Worm (Caenorhabditis elegans) whole organism, L4 larva: ENCODE results near the gene F31A3.5.
"Not testable (repeated sequence)": the region's sequence is repeated elsewhere in the genome, so short reads cannot be mapped to it uniquely, and the experiment has no call there.

ENCODE experiments used
- D1046.2 ChIP-seq: fragments of 200-800 bp; sonication (Bioruptor generic); IDR thresholded peaks from 2 replicates; pipeline ENCODE4 v1.3.6; 2022; ENCODE audit warnings: missing genetic modification characterization, missing compliant biosample characterization
- F10B5.3 ChIP-seq: sonication (generic microtip); optimal IDR thresholded peaks from 2 replicates; lab custom pipeline; 2016; ENCODE audit warnings: mild to moderate bottlenecking, missing genetic modification characterization, missing compliant biosample characterization
- F44E2.7 ChIP-seq: fragments of 200-800 bp; sonication (Bioruptor generic); IDR thresholded peaks from 2 replicates; pipeline ENCODE4 v2.1.2; 2022; ENCODE audit warnings: missing genetic modification characterization, missing compliant biosample characterization
- F49E8.2 ChIP-seq: sonication (generic microtip); optimal IDR thresholded peaks from 2 replicates; lab custom pipeline; 2016; ENCODE audit warnings: missing compliant biosample characterization, mild to moderate bottlenecking, missing genetic modification characterization, borderline replicate concordance
- T20F7.1 ChIP-seq: fragments of 200-800 bp; sonication (Bioruptor generic); optimal IDR thresholded peaks from 2 replicates; lab custom pipeline; 2018; ENCODE audit warnings: mild to moderate bottlenecking, missing genetic modification characterization, missing compliant biosample characterization
- Y48G9A.11 ChIP-seq: fragments of 200-800 bp; sonication (Bioruptor generic); IDR thresholded peaks from 2 replicates; pipeline ENCODE4 v1.3.6; 2022; ENCODE audit warnings: missing genetic modification reagents, missing genetic modification characterization, missing compliant biosample characterization
- Y75B8A.6 ChIP-seq: fragments of 200-800 bp; sonication (Bioruptor generic); IDR thresholded peaks from 2 replicates; pipeline ENCODE4 v1.3.6; 2022; ENCODE audit warnings: missing genetic modification reagents, missing genetic modification characterization, missing compliant biosample characterization
- aha-1 ChIP-seq: fragments of 150-350 bp; peaks from one replicate; lab custom pipeline; 2014; ENCODE audit warnings: missing biosample characterization, missing genetic modification characterization
- ceh-32 ChIP-seq: sonication (generic microtip); optimal IDR thresholded peaks from 2 replicates; lab custom pipeline; 2016; ENCODE audit warnings: mild to moderate bottlenecking, missing genetic modification characterization, missing compliant biosample characterization; ENCODE audit not compliant: poor library complexity
- ceh-82 ChIP-seq: sonication (generic microtip); optimal IDR thresholded peaks from 2 replicates; lab custom pipeline; 2017; ENCODE audit warnings: missing biosample characterization, missing genetic modification characterization
- daf-12 ChIP-seq: fragments of 150-350 bp; optimal IDR thresholded peaks from 2 replicates; lab custom pipeline; 2014; ENCODE audit warnings: missing biosample characterization, missing genetic modification reagents, missing genetic modification characterization
- dmd-6 ChIP-seq: fragments of 200-800 bp; sonication (Bioruptor generic); IDR thresholded peaks from 2 replicates; pipeline ENCODE4 v1.3.6; 2022; ENCODE audit warnings: missing genetic modification reagents, missing genetic modification characterization, missing compliant biosample characterization
- dmd-9 ChIP-seq: fragments of 200-800 bp; sonication (Bioruptor generic); IDR thresholded peaks from 2 replicates; pipeline ENCODE4 v1.3.6; 2022; ENCODE audit warnings: missing genetic modification reagents, missing genetic modification characterization, missing compliant biosample characterization
- duxl-1 ChIP-seq: sonication (generic microtip); optimal IDR thresholded peaks from 2 replicates; lab custom pipeline; 2016; ENCODE audit warnings: mild to moderate bottlenecking, missing genetic modification characterization, moderate library complexity, missing compliant biosample characterization; ENCODE audit not compliant: poor library complexity
- dve-1 ChIP-seq: sonication (generic microtip); optimal IDR thresholded peaks from 2 replicates; lab custom pipeline; 2017; ENCODE audit warnings: antibody characterized with exemption, mild to moderate bottlenecking, missing genetic modification characterization, missing compliant biosample characterization; ENCODE audit not compliant: insufficient read depth
- egl-27 ChIP-seq: sonication (generic microtip); optimal IDR thresholded peaks from 3 replicates; lab custom pipeline; 2017; ENCODE audit warnings: missing biosample characterization, missing genetic modification reagents, missing genetic modification characterization
- fkh-10 ChIP-seq: fragments of 150-350 bp; optimal IDR thresholded peaks from 2 replicates; lab custom pipeline; 2014; ENCODE audit warnings: missing biosample characterization, missing genetic modification reagents, missing genetic modification characterization
- hmg-1.1 ChIP-seq: fragments of 200-800 bp; sonication (Bioruptor generic); IDR thresholded peaks from 2 replicates; pipeline ENCODE4 v1.3.6; 2022; ENCODE audit warnings: missing genetic modification reagents, missing genetic modification characterization, missing compliant biosample characterization
- jun-1 ChIP-seq: fragments of 150-350 bp; optimal IDR thresholded peaks from 2 replicates; lab custom pipeline; 2014; ENCODE audit warnings: missing biosample characterization, missing genetic modification reagents, missing genetic modification characterization
- lim-7 ChIP-seq: fragments of 200-800 bp; sonication (Bioruptor generic); IDR thresholded peaks from 2 replicates; pipeline ENCODE4 v1.3.6; 2022; ENCODE audit warnings: missing genetic modification characterization, missing compliant biosample characterization
- lin-1 ChIP-seq: fragments of 200-800 bp; sonication (Bioruptor generic); IDR thresholded peaks from 2 replicates; pipeline ENCODE4 v1.3.6; 2022; ENCODE audit warnings: missing genetic modification reagents, missing genetic modification characterization, missing compliant biosample characterization
- lin-15B ChIP-seq: fragments of 150-350 bp; sonication (generic microtip); optimal IDR thresholded peaks from 3 replicates; lab custom pipeline; 2014; ENCODE audit warnings: missing biosample characterization, missing genetic modification characterization
- lir-3 ChIP-seq: sonication (generic microtip); optimal IDR thresholded peaks from 2 replicates; lab custom pipeline; 2016; ENCODE audit warnings: mild to moderate bottlenecking, missing genetic modification characterization, missing compliant biosample characterization
- lsy-2 ChIP-seq, 2 experiments: fragments of 150-350 bp in 1 of 2; sonication (generic microtip) in 1 of 2; optimal IDR thresholded peaks; 2 replicates each; lab custom pipeline; 2014 to 2017; ENCODE audit warnings: missing biosample characterization in 2 of 2, missing genetic modification characterization in 2 of 2
- madf-5 ChIP-seq, 2 experiments: fragments of 200-800 bp; sonication (Bioruptor generic); IDR thresholded peaks; 2 replicates each; pipeline ENCODE4 v1.3.6; 2022; ENCODE audit warnings: missing compliant biosample characterization in 2 of 2, missing genetic modification characterization in 2 of 2
- mdl-1 ChIP-seq, 2 experiments: fragments of 150-350 bp in 1 of 2; sonication (generic microtip) in 1 of 2; optimal IDR thresholded peaks; 2 replicates each; lab custom pipeline; 2014 to 2017; ENCODE audit warnings: missing biosample characterization in 2 of 2, missing genetic modification characterization in 2 of 2
- mxl-2 ChIP-seq: fragments of 200-800 bp; sonication (Bioruptor generic); conservative IDR thresholded peaks from 2 replicates; pipeline ENCODE4 v1.3.6; 2022; ENCODE audit warnings: missing genetic modification reagents, missing genetic modification characterization, missing compliant biosample characterization
- nhr-25 ChIP-seq: sonication (generic microtip); optimal IDR thresholded peaks from 2 replicates; lab custom pipeline; 2017; ENCODE audit warnings: missing genetic modification characterization, mild to moderate bottlenecking, missing compliant biosample characterization, antibody characterized with exemption, moderate library complexity, borderline replicate concordance; ENCODE audit not compliant: insufficient read depth
- nhr-42 ChIP-seq: fragments of 200-800 bp; sonication (Bioruptor generic); IDR thresholded peaks from 2 replicates; pipeline ENCODE4 v1.3.6; 2022; ENCODE audit warnings: missing genetic modification characterization, missing compliant biosample characterization
- nhr-48 ChIP-seq: sonication (generic microtip); optimal IDR thresholded peaks from 2 replicates; lab custom pipeline; 2016; ENCODE audit warnings: mild to moderate bottlenecking, missing genetic modification characterization, missing compliant biosample characterization
- nhr-76 ChIP-seq: fragments of 150-350 bp; optimal IDR thresholded peaks from 2 replicates; lab custom pipeline; 2014; ENCODE audit warnings: missing biosample characterization, missing genetic modification characterization
- nhr-77 ChIP-seq: fragments of 150-350 bp; optimal IDR thresholded peaks from 2 replicates; lab custom pipeline; 2014; ENCODE audit warnings: missing biosample characterization, missing genetic modification characterization
- pha-4 ChIP-seq, 2 experiments: fragments of 150-350 bp in 1 of 2; fragments of 200-800 bp in 1 of 2; sonication (Bioruptor generic) in 1 of 2; IDR thresholded peaks in 1 of 2; optimal IDR thresholded peaks in 1 of 2; 2 replicates each; pipeline versions ENCODE4 v1.3.6 to Lab custom; 2014 to 2022; ENCODE audit warnings: missing genetic modification characterization in 2 of 2, missing genetic modification reagents in 2 of 2, missing biosample characterization in 1 of 2, missing compliant biosample characterization in 1 of 2
- set-16 ChIP-seq: fragments of 200-800 bp; sonication (Bioruptor generic); IDR thresholded peaks from 2 replicates; pipeline ENCODE4 v1.3.6; 2022; ENCODE audit warnings: missing genetic modification reagents, missing genetic modification characterization, missing compliant biosample characterization
- spr-1 ChIP-seq: sonication (generic microtip); optimal IDR thresholded peaks from 2 replicates; lab custom pipeline; 2016; ENCODE audit warnings: mild to moderate bottlenecking, missing genetic modification characterization, missing compliant biosample characterization
- tag-97 ChIP-seq: fragments of 200-800 bp; sonication (Bioruptor generic); IDR thresholded peaks from 2 replicates; pipeline ENCODE4 v1.3.6; 2022; ENCODE audit warnings: missing genetic modification characterization, missing compliant biosample characterization
- tra-1 ChIP-seq: fragments of 200-800 bp; sonication (Bioruptor generic); IDR thresholded peaks from 2 replicates; pipeline ENCODE4 v1.3.6; 2022; ENCODE audit warnings: missing genetic modification reagents, missing genetic modification characterization, missing compliant biosample characterization
- unc-62 ChIP-seq, 3 experiments: fragments of 150-350 bp in 1 of 3; sonication (generic microtip); optimal IDR thresholded peaks in 2 of 3; peaks in 1 of 3; 1 replicate in 1 of 3; 2 replicates in 2 of 3; lab custom pipeline; 2014 to 2017; ENCODE audit warnings: missing biosample characterization in 3 of 3, missing genetic modification characterization in 3 of 3, missing genetic modification reagents in 3 of 3, missing genotype in 1 of 3
- zag-1 ChIP-seq: fragments of 150-350 bp; optimal IDR thresholded peaks from 2 replicates; lab custom pipeline; 2014; ENCODE audit warnings: missing biosample characterization, missing genetic modification characterization
- zip-2 ChIP-seq: fragments of 150-350 bp; optimal IDR thresholded peaks from 2 replicates; lab custom pipeline; 2014; ENCODE audit warnings: missing biosample characterization, missing genetic modification characterization
- ztf-11 ChIP-seq: fragments of 150-350 bp; optimal IDR thresholded peaks from 2 replicates; lab custom pipeline; 2014; ENCODE audit warnings: missing biosample characterization, missing genetic modification characterization

Gene F31A3.5

DNA sequence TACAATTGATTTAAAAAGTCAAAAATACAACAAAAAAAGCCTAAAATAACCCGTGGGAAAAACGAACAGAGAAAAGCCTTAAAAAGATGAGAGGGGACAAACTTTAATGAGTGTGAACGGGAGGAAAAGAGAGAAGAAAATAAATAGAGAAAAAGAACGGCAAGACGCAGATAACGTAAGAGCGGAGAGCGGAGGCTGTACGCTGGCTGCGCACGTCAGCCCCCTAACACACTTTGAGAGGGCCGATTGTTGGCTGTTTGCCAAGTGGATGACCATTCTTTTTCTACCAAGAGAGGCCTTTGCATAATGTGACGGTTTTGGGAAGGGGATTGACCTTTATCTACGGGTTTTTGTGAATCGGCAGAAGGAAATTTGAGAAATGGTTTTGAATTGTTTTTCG lies 1.2 kb downstream of the F31A3.5 start:
- TF ChIP-seq F49E8.2 (no peak), hmg-1.1 (GFP tag; lab: Robert Waterston, UW) (peak; percentile 32; the same call in 1 of the 2 replicates), aha-1 (tag; lab: Kevin White, UChicago) (peak; percentile 16), lsy-2 (tag; optimal IDR thresholded peaks at IDR 0.05; lab: Kevin White, UChicago) (no peak), spr-1 (tag; lab: Kevin White, UChicago) (no peak)
- TF ChIP-seq, all 104 proteins: peak for 2

DNA sequence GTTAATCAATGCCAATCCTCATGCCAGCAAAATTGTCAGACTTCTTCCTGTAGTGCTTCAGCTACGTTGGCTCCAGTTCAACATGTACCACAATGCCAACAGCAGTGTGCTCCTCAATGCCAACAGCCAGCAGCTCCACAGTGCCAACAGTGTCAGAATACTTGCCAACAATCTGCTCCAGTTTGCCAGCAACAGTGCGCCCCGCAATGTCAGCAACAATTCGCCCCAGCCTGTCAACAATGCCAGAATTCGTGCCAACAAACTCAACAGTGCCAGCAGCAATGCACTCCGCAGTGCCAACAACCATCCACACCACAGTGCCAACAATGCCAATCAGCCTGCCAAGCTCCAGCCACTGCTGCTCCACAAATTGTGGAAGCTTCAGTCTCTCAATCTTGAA lies 9.6 kb downstream of the F31A3.5 start:
- no peak for TF ChIP-seq lir-3
- TF ChIP-seq madf-5 (GFP tag; IDR thresholded peaks at IDR 0.05; lab: Robert Waterston, UW), result no peak
- TF ChIP-seq aha-1 (tag; lab: Kevin White, UChicago), result peak; percentile 88
- peak; percentile 11; the same call in 1 of the 2 replicates for TF ChIP-seq set-16 (GFP tag; lab: Robert Waterston, UW)
- peak in 1 of 2 experiments; percentile 39 for TF ChIP-seq unc-62 (GFP tag; optimal IDR thresholded peaks at IDR 0.05 in 1 of 2; lab: Kevin White, UChicago)
- TF ChIP-seq unc-62 (tag; optimal IDR thresholded peaks at IDR 0.05; lab: Kevin White, UChicago), result no peak
- no peak for TF ChIP-seq T20F7.1 (GFP tag; lab: Kevin White, UChicago)
- TF ChIP-seq, all 104 proteins: peak for 3

DNA sequence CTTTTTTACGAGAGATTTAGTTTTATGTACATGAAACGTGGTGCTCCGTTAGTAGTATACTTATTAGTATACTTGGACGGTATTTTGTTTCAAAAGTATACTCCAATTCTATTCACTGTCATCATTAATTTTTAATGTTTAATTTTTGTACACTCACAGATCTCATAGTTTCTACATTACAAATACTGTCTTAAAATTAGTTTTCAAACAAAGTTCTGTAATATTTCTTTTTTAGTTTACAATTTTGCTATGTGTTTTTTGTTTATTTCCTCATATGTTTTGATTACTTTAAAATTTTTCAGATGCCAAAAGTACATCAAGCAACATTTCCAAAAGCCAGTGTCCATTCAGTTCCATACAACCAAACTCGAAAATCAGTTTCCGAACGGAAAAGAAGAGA lies 12.7 kb downstream of the F31A3.5 start, which contains the start of gene hlh-28:
Gene hlh-28 (plus strand): TSS at position 301 of the 400 bp plus-strand sequence.
- TF ChIP-seq fkh-10 (GFP tag; lab: Kevin White, UChicago); mxl-2 (GFP tag; lab: Robert Waterston, UW); nhr-77 (tag; lab: Kevin White, UChicago): not testable (repeated sequence)

DNA sequence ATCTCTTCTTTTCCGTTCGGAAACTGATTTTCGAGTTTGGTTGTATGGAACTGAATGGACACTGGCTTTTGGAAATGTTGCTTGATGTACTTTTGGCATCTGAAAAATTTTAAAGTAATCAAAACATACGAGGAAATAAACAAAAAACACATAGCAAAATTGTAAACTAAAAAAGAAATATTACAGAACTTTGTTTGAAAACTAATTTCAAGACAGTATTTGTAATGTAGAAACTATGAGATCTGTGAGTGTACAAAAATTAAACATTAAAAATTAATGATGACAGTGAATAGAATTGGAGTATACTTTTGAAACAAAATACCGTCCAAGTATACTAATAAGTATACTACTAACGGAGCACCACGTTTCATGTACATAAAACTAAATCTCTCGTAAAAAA lies 14.9 kb downstream of the F31A3.5 start, which contains the start of gene hlh-29:
Gene hlh-29 (minus strand): TSS at position 101 of the 400 bp plus-strand sequence.
- TF ChIP-seq nhr-76 (tag; lab: Kevin White, UChicago); lin-15B (tag; lab: Kevin White, UChicago); mdl-1 (tag; optimal IDR thresholded peaks at IDR 0.05; lab: Kevin White, UChicago): not testable (repeated sequence)

DNA sequence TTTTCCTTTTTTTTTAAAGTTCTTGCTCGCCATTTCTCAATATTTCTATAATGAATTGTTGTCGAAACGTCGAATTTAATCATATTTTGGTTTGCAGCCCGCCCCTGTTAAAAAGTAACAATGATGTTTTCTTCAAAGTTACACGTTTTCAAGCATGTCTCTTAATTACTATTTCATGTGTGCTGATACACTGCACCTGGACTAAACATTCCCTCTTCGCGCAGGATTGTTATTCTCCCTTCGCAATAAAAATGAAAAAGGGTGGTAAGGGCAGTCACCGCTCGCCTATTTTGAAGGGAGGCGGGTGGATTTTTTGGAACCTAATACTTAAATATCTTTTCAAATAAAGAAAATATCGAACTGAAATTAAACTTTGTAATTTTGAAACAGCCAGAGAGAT lies 17.9 kb downstream of the F31A3.5 start:
- TF ChIP-seq tra-1 (GFP tag; lab: Robert Waterston, UW), result no peak
- no peak for TF ChIP-seq zag-1 (tag; lab: Kevin White, UChicago)
- no peak for TF ChIP-seq Y48G9A.11 (GFP tag; lab: Robert Waterston, UW)
- TF ChIP-seq D1046.2 (GFP tag; lab: Robert Waterston, UW), result no peak
- TF ChIP-seq jun-1 (tag; lab: Kevin White, UChicago), result no peak
- no peak for TF ChIP-seq lin-15B (tag; lab: Kevin White, UChicago)
- TF ChIP-seq dmd-6, result peak; percentile 66
- TF ChIP-seq duxl-1 (tag; lab: Kevin White, UChicago), result peak; percentile 77
- peak; percentile 8 for TF ChIP-seq zip-2 (tag; lab: Kevin White, UChicago)
- no peak for TF ChIP-seq nhr-76 (tag; lab: Kevin White, UChicago)
- TF ChIP-seq F44E2.7, result no peak
- peak; percentile 36 for TF ChIP-seq dve-1 (tag; lab: Kevin White, UChicago)
- no peak for TF ChIP-seq ztf-11 (tag; lab: Kevin White, UChicago)
- TF ChIP-seq madf-5 (GFP tag; IDR thresholded peaks at IDR 0.05; lab: Robert Waterston, UW), result no peak
- TF ChIP-seq set-16 (GFP tag; lab: Robert Waterston, UW), result no peak
- no peak for TF ChIP-seq tag-97 (GFP tag; lab: Robert Waterston, UW)
- peak; percentile 76 for TF ChIP-seq F10B5.3 (tag; lab: Kevin White, UChicago)
- no peak for TF ChIP-seq egl-27
- no peak for TF ChIP-seq ceh-82
- 0 out of 2 replicates have a peak, but pooled peaks have one; percentile 28 for TF ChIP-seq lin-1 (GFP tag; lab: Robert Waterston, UW)
- TF ChIP-seq daf-12, result no peak
- TF ChIP-seq lim-7 (GFP tag; lab: Robert Waterston, UW), result no peak
- peak; percentile 42 for TF ChIP-seq nhr-48 (tag; lab: Kevin White, UChicago)
- TF ChIP-seq pha-4 (GFP tag; IDR thresholded peaks at IDR 0.05; lab: Robert Waterston, UW), result no peak
- TF ChIP-seq pha-4 (tag; optimal IDR thresholded peaks at IDR 0.05; lab: Kevin White, UChicago), result no peak
- TF ChIP-seq Y75B8A.6, result no peak
- TF ChIP-seq nhr-25 (tag; lab: Kevin White, UChicago), result no peak
- peak; percentile 79 for TF ChIP-seq nhr-42
- TF ChIP-seq ceh-32 (tag; lab: Kevin White, UChicago), result no peak
- TF ChIP-seq dmd-9, result no peak
